Fruit fly (Drosophila melanogaster) whole organism, embryonic: Measurements from ENCODE around the gene SCaMC.

Experiments
- Bgb ChIP-seq: fragments of 200-800 bp; sonication (Bioruptor generic); IDR thresholded peaks from 2 replicates; pipeline ENCODE4 v1.3.6; 2022; ENCODE audit warnings: missing biosample characterization, missing genetic modification characterization; ENCODE audit not compliant: partially characterized antibody
- CG10366 ChIP-seq: fragments of 200-800 bp; sonication (Bioruptor generic); IDR thresholded peaks from 2 replicates; pipeline ENCODE4 v1.3.6; 2022; ENCODE audit warnings: missing biosample characterization, missing genetic modification characterization
- CG10959 ChIP-seq: fragments of 200-800 bp; sonication (Bioruptor generic); IDR thresholded peaks from 2 replicates; pipeline ENCODE4 v1.3.6; 2022; ENCODE audit warnings: missing biosample characterization, missing genetic modification characterization
- CG12769 ChIP-seq: fragments of 200-800 bp; sonication (Bioruptor generic); optimal IDR thresholded peaks from 2 replicates; lab custom pipeline; 2019; ENCODE audit warnings: missing biosample characterization, mild to moderate bottlenecking, missing genetic modification characterization, moderate library complexity
- CG13424 ChIP-seq: fragments of 200-800 bp; sonication (Bioruptor generic); optimal IDR thresholded peaks from 2 replicates; lab custom pipeline; 2019; ENCODE audit warnings: missing biosample characterization, mild to moderate bottlenecking, missing genetic modification characterization, moderate library complexity
- CG14710 ChIP-seq: fragments of 200-800 bp; sonication (Bioruptor generic); optimal IDR thresholded peaks from 3 replicates; lab custom pipeline; 2019; ENCODE audit warnings: missing biosample characterization, mild to moderate bottlenecking, missing genetic modification characterization, moderate library complexity
- CG15073 ChIP-seq: fragments of 200-800 bp; sonication (Bioruptor generic); optimal IDR thresholded peaks from 2 replicates; lab custom pipeline; 2016; ENCODE audit warnings: missing biosample characterization, missing genetic modification characterization
- CG15514 ChIP-seq: fragments of 200-800 bp; sonication (Bioruptor generic); optimal IDR thresholded peaks from 3 replicates; lab custom pipeline; 2017; ENCODE audit warnings: missing biosample characterization, missing genetic modification characterization, mild to moderate bottlenecking, moderate library complexity, missing genetic modification reagents
- CG2712 ChIP-seq: fragments of 200-800 bp; optimal IDR thresholded peaks from 3 replicates; lab custom pipeline; 2019; ENCODE audit warnings: missing biosample characterization, mild to moderate bottlenecking, missing genetic modification characterization, moderate library complexity
- CG31224 ChIP-seq: fragments of 200-800 bp; sonication (Bioruptor generic); IDR thresholded peaks from 2 replicates; pipeline ENCODE4 v1.3.6; 2022; ENCODE audit warnings: missing biosample characterization, missing genetic modification characterization
- CG33213 ChIP-seq: fragments of 200-800 bp; sonication (Bioruptor generic); optimal IDR thresholded peaks from 3 replicates; lab custom pipeline; 2016; ENCODE audit warnings: missing biosample characterization, missing genetic modification characterization
- CG3407 ChIP-seq: fragments of 200-800 bp; sonication (Bioruptor generic); optimal IDR thresholded peaks from 2 replicates; lab custom pipeline; 2018; ENCODE audit warnings: missing biosample characterization, mild to moderate bottlenecking, missing genetic modification characterization
- CG34422 ChIP-seq: fragments of 200-800 bp; sonication (Bioruptor generic); IDR thresholded peaks from 3 replicates; pipeline ENCODE4 v1.3.6; 2022; ENCODE audit warnings: missing biosample characterization, missing genetic modification characterization
- CG4707 ChIP-seq: fragments of 200-800 bp; sonication (Bioruptor generic); optimal IDR thresholded peaks from 2 replicates; lab custom pipeline; 2018; ENCODE audit warnings: missing biosample characterization, mild to moderate bottlenecking, missing genetic modification characterization, moderate library complexity
- CG4854 ChIP-seq: fragments of 200-800 bp; sonication (Bioruptor generic); optimal IDR thresholded peaks from 2 replicates; lab custom pipeline; 2016; ENCODE audit warnings: missing biosample characterization, missing genetic modification characterization, inconsistent platforms
- CG6813 ChIP-seq: fragments of 200-800 bp; sonication (Bioruptor generic); optimal IDR thresholded peaks from 2 replicates; lab custom pipeline; 2017; ENCODE audit warnings: missing biosample characterization, missing genetic modification characterization, mild to moderate bottlenecking, moderate library complexity, missing genetic modification reagents
- CG7357 ChIP-seq: fragments of 200-800 bp; sonication (Bioruptor generic); IDR thresholded peaks from 3 replicates; pipeline ENCODE4 v1.3.6; 2022; ENCODE audit warnings: missing biosample characterization, missing genetic modification characterization
- CG7786 ChIP-seq: fragments of 200-800 bp; sonication (Bioruptor generic); optimal IDR thresholded peaks from 2 replicates; lab custom pipeline; 2016; ENCODE audit warnings: missing biosample characterization, missing genetic modification characterization
- CG8089 ChIP-seq: fragments of 200-800 bp; sonication (Bioruptor generic); optimal IDR thresholded peaks from 3 replicates; lab custom pipeline; 2016; ENCODE audit warnings: missing biosample characterization, missing genetic modification characterization
- CG9932 ChIP-seq: fragments of 200-800 bp; sonication (Bioruptor generic); IDR thresholded peaks from 2 replicates; pipeline ENCODE4 v1.3.6; 2022; ENCODE audit warnings: missing biosample characterization, missing genetic modification characterization
- CrebB ChIP-seq: fragments of 200-800 bp; sonication (Bioruptor generic); optimal IDR thresholded peaks from 3 replicates; lab custom pipeline; 2018; ENCODE audit warnings: missing biosample characterization, mild to moderate bottlenecking, missing genetic modification characterization
- D ChIP-seq, 2 experiments: fragments of 200-800 bp in 1 of 2; fragments of >200 bp in 1 of 2; sonication (Bioruptor generic) in 1 of 2; optimal IDR thresholded peaks; 2 replicates in 1 of 2; 3 replicates in 1 of 2; lab custom pipeline; 2017; ENCODE audit warnings: mild to moderate bottlenecking in 1 of 2, missing biosample characterization in 1 of 2, missing genetic modification characterization in 1 of 2, missing genetic modification reagents in 1 of 2
- Drgx ChIP-seq: fragments of 200-800 bp; sonication (Bioruptor generic); IDR thresholded peaks from 2 replicates; pipeline ENCODE4 v1.3.6; 2022; ENCODE audit warnings: missing biosample characterization, missing genetic modification characterization
- HHEX ChIP-seq: fragments of 200-800 bp; sonication (Bioruptor generic); optimal IDR thresholded peaks from 3 replicates; lab custom pipeline; 2017; ENCODE audit warnings: missing biosample characterization, mild to moderate bottlenecking, missing genetic modification characterization, missing genetic modification reagents
- MTF-1 ChIP-seq: fragments of 200-800 bp; sonication (Bioruptor generic); optimal IDR thresholded peaks from 2 replicates; lab custom pipeline; 2018; ENCODE audit warnings: missing biosample characterization, mild to moderate bottlenecking, missing genetic modification characterization, borderline replicate concordance
- Pdp1 ChIP-seq, 2 experiments: fragments of 200-800 bp; sonication (Bioruptor generic); optimal IDR thresholded peaks; 3 replicates each; lab custom pipeline; 2016; ENCODE audit warnings: missing biosample characterization in 2 of 2, missing genetic modification characterization in 2 of 2, mild to moderate bottlenecking in 1 of 2, moderate library complexity in 1 of 2
- ap ChIP-seq: fragments of 200-800 bp; sonication (Bioruptor generic); IDR thresholded peaks from 2 replicates; pipeline ENCODE4 v1.3.6; 2022; ENCODE audit warnings: missing biosample characterization, missing genetic modification characterization
- br ChIP-seq: fragments of >200 bp; optimal IDR thresholded peaks from 2 replicates; lab custom pipeline; 2017
- chinmo ChIP-seq: fragments of 200-800 bp; sonication (Bioruptor generic); IDR thresholded peaks from 4 replicates; pipeline ENCODE4 v1.3.6; 2022; ENCODE audit warnings: missing biosample characterization, missing genetic modification characterization; ENCODE audit not compliant: partially characterized antibody
- ci ChIP-seq: fragments of 200-800 bp; sonication (Bioruptor generic); IDR thresholded peaks from 3 replicates; pipeline ENCODE4 v1.3.6; 2022; ENCODE audit warnings: missing biosample characterization, missing genetic modification characterization
- crp ChIP-seq, 2 experiments: fragments of 200-800 bp; sonication (Bioruptor generic); optimal IDR thresholded peaks; 2 replicates in 1 of 2; 3 replicates in 1 of 2; lab custom pipeline; 2017; ENCODE audit warnings: missing biosample characterization in 2 of 2, missing genetic modification characterization in 2 of 2, mild to moderate bottlenecking in 1 of 2, moderate library complexity in 1 of 2
- exex ChIP-seq: fragments of 200-800 bp; sonication (Bioruptor generic); optimal IDR thresholded peaks from 4 replicates; lab custom pipeline; 2018; ENCODE audit warnings: missing biosample characterization, mild to moderate bottlenecking, missing genetic modification characterization, moderate library complexity
- grn ChIP-seq: fragments of 200-800 bp; sonication (Bioruptor generic); optimal IDR thresholded peaks from 3 replicates; lab custom pipeline; 2017; ENCODE audit warnings: missing biosample characterization, missing genetic modification characterization
- jing ChIP-seq: fragments of 200-800 bp; sonication (Bioruptor generic); optimal IDR thresholded peaks from 2 replicates; lab custom pipeline; 2018; ENCODE audit warnings: missing biosample characterization, mild to moderate bottlenecking, missing genetic modification characterization
- kah ChIP-seq: fragments of 200-800 bp; sonication (Bioruptor generic); optimal IDR thresholded peaks from 2 replicates; lab custom pipeline; 2018; ENCODE audit warnings: missing biosample characterization, mild to moderate bottlenecking, missing genetic modification characterization
- maf-S ChIP-seq: fragments of 200-800 bp; sonication (Bioruptor generic); optimal IDR thresholded peaks from 2 replicates; lab custom pipeline; 2016; ENCODE audit warnings: missing biosample characterization, missing genetic modification characterization
- phol ChIP-seq: fragments of 200-800 bp; sonication (Bioruptor generic); optimal IDR thresholded peaks from 3 replicates; lab custom pipeline; 2018; ENCODE audit warnings: missing biosample characterization, mild to moderate bottlenecking, missing genetic modification characterization, moderate library complexity
- sd ChIP-seq: fragments of 200-800 bp; sonication (Bioruptor generic); optimal IDR thresholded peaks from 3 replicates; lab custom pipeline; 2018; ENCODE audit warnings: missing biosample characterization, mild to moderate bottlenecking, missing genetic modification characterization, moderate library complexity
- sqz ChIP-seq: fragments of 200-800 bp; sonication (Bioruptor generic); optimal IDR thresholded peaks from 3 replicates; lab custom pipeline; 2018; ENCODE audit warnings: missing biosample characterization, mild to moderate bottlenecking, missing genetic modification characterization
- toy ChIP-seq: fragments of 200-800 bp; sonication (Bioruptor generic); IDR thresholded peaks from 2 replicates; pipeline ENCODE4 v1.3.6; 2022; ENCODE audit warnings: missing biosample characterization, missing genetic modification characterization
- vnd ChIP-seq: fragments of 200-800 bp; sonication (Bioruptor generic); IDR thresholded peaks from 3 replicates; pipeline ENCODE4 v1.3.6; 2022; ENCODE audit warnings: missing biosample characterization, missing genetic modification characterization; ENCODE audit not compliant: partially characterized antibody
- zen2 ChIP-seq: fragments of 200-800 bp; sonication (Bioruptor generic); IDR thresholded peaks from 3 replicates; pipeline ENCODE4 v1.3.6; 2022; ENCODE audit warnings: missing biosample characterization, missing genetic modification characterization; ENCODE audit not compliant: partially characterized antibody

SCaMC gene

DNA sequence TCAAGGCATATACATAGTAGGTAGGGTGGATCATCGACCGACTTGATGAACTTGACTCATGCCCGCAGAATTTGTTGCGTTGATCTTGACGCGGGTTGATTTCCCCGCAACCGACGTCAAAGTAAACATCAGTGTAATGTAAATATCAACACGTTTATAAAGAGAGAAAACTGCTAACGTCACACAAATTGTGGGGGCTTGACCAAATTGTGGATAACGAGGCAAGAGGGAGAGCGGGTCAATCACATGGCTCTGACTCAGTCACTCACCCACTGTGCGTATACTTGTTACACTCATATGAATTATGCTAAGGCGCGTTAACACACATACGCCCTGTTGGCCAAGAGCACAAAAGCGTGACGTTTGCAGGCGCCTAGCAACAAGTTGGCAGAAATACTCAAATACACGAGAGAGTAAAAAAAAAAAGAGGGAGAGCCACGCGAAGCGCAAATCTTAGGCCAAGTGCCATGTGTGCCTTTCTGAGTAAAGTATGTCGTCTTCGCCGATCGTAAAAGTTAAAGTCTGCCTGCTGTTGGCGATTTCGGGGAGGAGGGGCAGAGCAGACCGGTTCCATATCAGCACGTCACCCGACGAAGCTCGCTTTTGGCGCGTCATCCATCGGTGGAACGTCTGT, 7.5 kb downstream of the SCaMC start (continued):
- peak; percentile 95; the same call in 3 of the 4 replicates for TF ChIP-seq chinmo (GFP tag; lab: Robert Waterston, UW)
- TF ChIP-seq sqz, result peak; percentile 88
- TF ChIP-seq phol (tag; lab: Kevin White, UChicago), result no peak
- TF ChIP-seq maf-S (GFP tag; lab: Kevin White, UChicago), result peak; percentile 91
- peak; percentile 76 for TF ChIP-seq CG4707 (GFP tag; lab: Kevin White, UChicago)
- TF ChIP-seq MTF-1 (GFP tag; lab: Kevin White, UChicago), result peak; percentile 92

DNA sequence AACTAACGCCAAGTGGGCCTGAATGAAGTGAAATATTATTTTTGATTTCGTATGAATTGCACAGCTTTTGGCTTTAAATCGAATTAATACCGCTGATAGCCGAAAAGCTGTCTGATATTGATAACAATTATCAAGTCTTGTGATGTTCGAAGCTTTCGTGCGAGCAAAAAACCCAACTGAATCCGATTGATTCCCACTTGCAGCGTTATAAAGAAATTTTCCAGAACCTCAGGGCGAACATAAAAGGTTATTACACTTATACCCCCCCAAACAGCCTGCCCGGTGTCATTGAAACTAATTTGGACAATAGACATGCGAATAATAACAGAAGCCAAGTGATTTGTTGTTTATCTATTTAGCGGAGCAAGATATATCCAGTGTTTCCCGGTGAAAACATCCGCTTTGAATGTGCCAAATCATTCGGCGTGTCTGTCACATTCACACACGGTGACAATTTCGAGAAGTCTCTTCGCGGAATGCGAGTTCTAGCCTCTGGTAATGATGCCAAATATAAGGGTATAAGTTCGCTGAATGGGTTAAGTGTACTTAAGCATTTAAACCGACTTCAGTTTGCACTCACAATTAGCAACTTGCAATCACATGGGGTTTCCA, 8.6 kb downstream of the SCaMC start:
- TF ChIP-seq exex, result peak; percentile 50
- TF ChIP-seq CG12769 (tag; lab: Kevin White, UChicago), result peak; percentile 5
- peak in 1 of 2 experiments; percentile 6 for TF ChIP-seq Pdp1 (GFP tag; optimal IDR thresholded peaks at IDR 0.05; lab: Kevin White, UChicago)
- no peak for TF ChIP-seq vnd (GFP tag; lab: Robert Waterston, UW)

DNA sequence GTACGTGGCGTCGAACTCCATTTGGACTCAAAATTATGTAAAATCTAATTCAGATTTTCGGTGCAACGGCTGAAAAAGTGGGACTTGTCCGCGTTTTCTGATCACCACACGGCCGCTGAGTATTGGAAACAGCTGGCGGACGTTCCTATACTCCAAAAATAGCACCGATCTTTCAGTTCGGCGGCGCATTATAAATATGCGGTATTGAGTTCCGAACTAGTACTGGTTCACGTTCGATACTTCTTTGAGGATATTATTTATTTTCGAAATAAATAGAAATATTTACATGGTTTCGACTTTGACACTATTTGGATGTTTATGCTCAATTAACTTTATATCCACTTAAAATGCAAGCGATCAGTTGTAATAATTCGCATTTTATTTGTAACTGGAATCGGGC, 12.8 kb downstream of the SCaMC start, which contains the start of gene Smyd4-2:
TSS of gene Smyd4-2 (minus strand) at position 136 of the 400 bp plus-strand sequence.
- peak; percentile 96 for TF ChIP-seq CG15514 (GFP tag; lab: Kevin White, UChicago)
- no peak for TF ChIP-seq zen2 (GFP tag; lab: Robert Waterston, UW)
- peak in 1 of 2 experiments; percentile 33 for TF ChIP-seq crp (GFP tag; optimal IDR thresholded peaks at IDR 0.05; lab: Kevin White, UChicago)
- TF ChIP-seq, all 482 proteins: peak for 2

DNA sequence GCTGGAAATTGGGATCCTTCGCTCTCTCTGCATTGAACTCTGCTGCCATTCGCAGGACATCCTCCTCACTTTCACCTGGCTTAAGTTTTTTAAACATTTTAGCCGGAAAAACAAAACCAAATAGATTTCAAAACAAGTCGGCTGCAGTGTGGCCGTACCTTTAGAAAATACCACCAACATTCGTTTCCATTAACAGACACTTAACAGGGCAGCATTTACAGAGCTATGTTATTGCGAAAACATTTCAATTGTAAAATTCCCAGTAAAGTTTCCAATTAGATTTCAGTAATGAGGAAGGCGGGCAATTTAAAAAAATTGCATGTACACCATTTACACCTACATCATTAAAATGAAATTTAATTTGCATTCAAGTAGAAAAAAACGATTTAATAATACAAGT, 15.5 kb downstream of the SCaMC start, which contains the start of gene CG32104:
TSS of gene CG32104 (minus strand) at position 152 of the 400 bp plus-strand sequence.
- TF ChIP-seq phol (tag; lab: Kevin White, UChicago), result no peak
- TF ChIP-seq Bgb (GFP tag; lab: Robert Waterston, UW), result no peak
- no peak for TF ChIP-seq CG10366 (GFP tag; lab: Robert Waterston, UW)
- no peak for TF ChIP-seq CG8089 (GFP tag; lab: Kevin White, UChicago)
- TF ChIP-seq CG4854 (GFP tag; lab: Kevin White, UChicago), result no peak
- no peak for TF ChIP-seq kah
- no peak for TF ChIP-seq CG6813 (GFP tag; lab: Kevin White, UChicago)
- TF ChIP-seq toy (GFP tag; lab: Robert Waterston, UW), result no peak
- no peak for TF ChIP-seq jing (GFP tag; lab: Kevin White, UChicago)
- TF ChIP-seq CG3407 (GFP tag; lab: Kevin White, UChicago), result no peak
- TF ChIP-seq CG13424, result no peak
- no peak for TF ChIP-seq CG31224
- TF ChIP-seq D (optimal IDR thresholded peaks at IDR 0.05; lab: Kevin White, UChicago), result no peak
- TF ChIP-seq D (GFP tag; optimal IDR thresholded peaks at IDR 0.05; lab: Kevin White, UChicago), result no peak
- TF ChIP-seq CG2712 (tag; lab: Kevin White, UChicago), result no peak
- TF ChIP-seq CrebB (tag; lab: Kevin White, UChicago), result no peak
- no peak for TF ChIP-seq CG33213
- TF ChIP-seq CG14710, result peak; percentile 6
- TF ChIP-seq Drgx (GFP tag; lab: Robert Waterston, UW), result no peak
- no peak for TF ChIP-seq grn
- TF ChIP-seq CG9932 (GFP tag; lab: Robert Waterston, UW), result no peak
- TF ChIP-seq br (lab: Kevin White, UChicago), result no peak
- TF ChIP-seq CG7786, result no peak
- no peak for TF ChIP-seq ci (GFP tag; lab: Robert Waterston, UW)
- TF ChIP-seq CG15073 (GFP tag; lab: Kevin White, UChicago), result no peak
- TF ChIP-seq CG34422 (GFP tag; lab: Robert Waterston, UW), result no peak
- TF ChIP-seq ap (GFP tag; lab: Robert Waterston, UW), result no peak
- no peak for TF ChIP-seq HHEX (GFP tag; lab: Kevin White, UChicago)
- no peak for TF ChIP-seq CG4707 (GFP tag; lab: Kevin White, UChicago)
- TF ChIP-seq CG7357 (GFP tag; lab: Robert Waterston, UW), result no peak
- no peak for TF ChIP-seq CG10959 (GFP tag; lab: Robert Waterston, UW)
- TF ChIP-seq sd (tag; lab: Kevin White, UChicago), result no peak
